Fruit fly (Drosophila melanogaster): ENCODE results near the gene moi.

The moi gene

dm6 chr3R:18244171-18245043 lies 10.9 kb upstream of the moi start (continued):
- TF ChIP-seq CG31441 (GFP tag; IDR thresholded peaks at IDR 0.05) (0 out of 2 replicates have a peak, but pooled peaks have one; percentile 11), CG8478 (optimal IDR thresholded peaks at IDR 0.05) (peak; percentile 95), CG34376 (GFP tag; optimal IDR thresholded peaks at IDR 0.05) (peak; percentile 51), Stat92E (GFP tag; optimal IDR thresholded peaks at IDR 0.05) (no peak), CG17802 (tag; optimal IDR thresholded peaks at IDR 0.05) (no peak), Xbp1 (GFP tag; optimal IDR thresholded peaks at IDR 0.05) (no peak), Poxn (GFP tag; IDR thresholded peaks at IDR 0.05) (no peak), Med (GFP tag) (peak; percentile 74), CG42726 (GFP tag; IDR thresholded peaks at IDR 0.05; ENCODE audit: partially characterized antibody) (peak; percentile 53; the same call in 1 of the 2 replicates), Drgx (GFP tag; IDR thresholded peaks at IDR 0.05) (no peak; the same call in 1 of the 2 replicates), exex (tag; optimal IDR thresholded peaks at IDR 0.05) (peak; percentile 28), Ets65A (GFP tag) (peak; percentile 74), CG11695 (GFP tag; IDR thresholded peaks at IDR 0.05) (no peak), dpn (GFP tag; optimal IDR thresholded peaks at IDR 0.05) (no peak), CG5953 (GFP tag; IDR thresholded peaks at IDR 0.05) (0 out of 2 replicates have a peak, but pooled peaks have one; percentile 5), lov (optimal IDR thresholded peaks at IDR 0.05) (no peak), lov (GFP tag; IDR thresholded peaks at IDR 0.05) (no peak), ken (GFP tag; IDR thresholded peaks at IDR 0.05) (0 out of 3 replicates have a peak, but pooled peaks have one; percentile 25), bcd (GFP tag; optimal IDR thresholded peaks at IDR 0.05) (peak; percentile 4), Xrp1 (GFP tag; IDR thresholded peaks at IDR 0.05) (peak; percentile 5; the same call in 1 of the 2 replicates), mirr (GFP tag; optimal IDR thresholded peaks at IDR 0.05) (peak; percentile 39), BEAF-32 (GFP tag; optimal IDR thresholded peaks at IDR 0.05) (no peak), Sox100B (GFP tag; optimal IDR thresholded peaks at IDR 0.05) (no peak), CG31224 (GFP tag; IDR thresholded peaks at IDR 0.05) (peak; percentile 91), ssp (GFP tag; IDR thresholded peaks at IDR 0.05) (no peak), Adf1 (GFP tag; IDR thresholded peaks at IDR 0.05) (peak; percentile 71), unc-4 (GFP tag; IDR thresholded peaks at IDR 0.05; ENCODE audit: partially characterized antibody) (peak; percentile 36), ftz-f1 (GFP tag; optimal IDR thresholded peaks at IDR 0.05) (peak; percentile 98), CG1233 (GFP tag; optimal IDR thresholded peaks at IDR 0.05) (no peak), CG6175 (GFP tag; IDR thresholded peaks at IDR 0.05) (peak; percentile 95), CG8290 (GFP tag; optimal IDR thresholded peaks at IDR 0.05) (no peak), CG8290 (tag; optimal IDR thresholded peaks at IDR 0.05) (peak; percentile 10 to 69), org-1 (GFP tag; optimal IDR thresholded peaks at IDR 0.05) (peak; percentile 3), yki (optimal IDR thresholded peaks at IDR 0.05) (peak; percentile 81), CG32532 (GFP tag; IDR thresholded peaks at IDR 0.05) (peak; percentile 16; the same call in 1 of the 2 replicates), abd-A (tag; optimal IDR thresholded peaks at IDR 0.05) (peak; percentile 91), chinmo (GFP tag; IDR thresholded peaks at IDR 0.05; ENCODE audit: partially characterized antibody) (peak; percentile 87), Neu2 (GFP tag; optimal IDR thresholded peaks at IDR 0.05; ENCODE audit: borderline replicate concordance) (no peak), Hand (GFP tag; optimal IDR thresholded peaks at IDR 0.05) (peak; percentile 18), psq (GFP tag; optimal IDR thresholded peaks at IDR 0.05) (no peak), Hsf (GFP tag; optimal IDR thresholded peaks at IDR 0.05) (peak; percentile 7), scrt (GFP tag; optimal IDR thresholded peaks at IDR 0.05) (peak; percentile 18), dan (GFP tag; IDR thresholded peaks at IDR 0.05) (no peak), CG16813 (GFP tag; IDR thresholded peaks at IDR 0.05; ENCODE audit: partially characterized antibody) (no peak), kay (GFP tag; optimal IDR thresholded peaks at IDR 0.05) (peak; percentile 55), CG8765 (GFP tag; IDR thresholded peaks at IDR 0.05) (0 out of 2 replicates have a peak, but pooled peaks have one; percentile 38), HLH3B (GFP tag; IDR thresholded peaks at IDR 0.05) (no peak), pzg (GFP tag; optimal IDR thresholded peaks at IDR 0.05) (peak; percentile 8), CG33557 (GFP tag; optimal IDR thresholded peaks at IDR 0.05) (no peak), CG32767 (GFP tag; IDR thresholded peaks at IDR 0.05) (peak; percentile 85)

All from whole organism, embryonic.